Fruit fly (Drosophila melanogaster): ENCODE measurements around the gene CG18528.

Gene CG18528

dm6 chr3R:24333182-24333808 lies 26.6 kb downstream of the CG18528 start, which contains the start of the genes Rrp5 and Dis3 (continued):
- no peak for TF ChIP-seq pan (optimal IDR thresholded peaks at IDR 0.05)
- TF ChIP-seq pan (GFP tag; optimal IDR thresholded peaks at IDR 0.05 in 1 of 2, IDR thresholded peaks at IDR 0.05 in 1 of 2): peak in 1 of 2 experiments; percentile 18
- TF ChIP-seq al (GFP tag; IDR thresholded peaks at IDR 0.05): 0 out of 2 replicates have a peak, but pooled peaks have one; percentile 10
- TF ChIP-seq Xrp1 (GFP tag; IDR thresholded peaks at IDR 0.05): peak; percentile 28; the same call in 1 of the 2 replicates
- peak; percentile 36 for TF ChIP-seq Mad (GFP tag; optimal IDR thresholded peaks at IDR 0.05)
- no peak for TF ChIP-seq lbe (GFP tag; optimal IDR thresholded peaks at IDR 0.05)
- no peak for TF ChIP-seq Sox102F (GFP tag; optimal IDR thresholded peaks at IDR 0.05)
- no peak for TF ChIP-seq lola (GFP tag; optimal IDR thresholded peaks at IDR 0.05)
- no peak for TF ChIP-seq CG4404 (GFP tag; IDR thresholded peaks at IDR 0.05)
- no peak for TF ChIP-seq Nf-YB (GFP tag; optimal IDR thresholded peaks at IDR 0.05)
- TF ChIP-seq CG6272 (GFP tag; IDR thresholded peaks at IDR 0.05): peak; percentile 55
- TF ChIP-seq Spps (tag; optimal IDR thresholded peaks at IDR 0.05): no peak
- TF ChIP-seq CG16863 (GFP tag; optimal IDR thresholded peaks at IDR 0.05): no peak
- TF ChIP-seq Fer3 (tag; optimal IDR thresholded peaks at IDR 0.05): no peak
- no peak for TF ChIP-seq CG7928 (GFP tag; optimal IDR thresholded peaks at IDR 0.05)
- peak; percentile 61 for TF ChIP-seq BEAF-32 (GFP tag; optimal IDR thresholded peaks at IDR 0.05)
- TF ChIP-seq odd (GFP tag; optimal IDR thresholded peaks at IDR 0.05): no peak
- TF ChIP-seq chn (GFP tag; optimal IDR thresholded peaks at IDR 0.05): peak; percentile 13
- TF ChIP-seq dimm (GFP tag; IDR thresholded peaks at IDR 0.05): no peak
- no peak for TF ChIP-seq CG11093 (GFP tag; IDR thresholded peaks at IDR 0.05)
- TF ChIP-seq CG2120 (GFP tag; optimal IDR thresholded peaks at IDR 0.05): no peak
- no peak for TF ChIP-seq CG12104 (GFP tag; optimal IDR thresholded peaks at IDR 0.05)
- TF ChIP-seq Tbp (GFP tag; optimal IDR thresholded peaks at IDR 0.05): no peak
- peak; percentile 15 for TF ChIP-seq Hr3 (GFP tag; optimal IDR thresholded peaks at IDR 0.05)
- no peak; the same call in 2 of the 3 replicates for TF ChIP-seq z (GFP tag; IDR thresholded peaks at IDR 0.05)
- TF ChIP-seq CG6791 (GFP tag; IDR thresholded peaks at IDR 0.05; ENCODE audit: partially characterized antibody): peak; percentile 66; the same call in 2 of the 3 replicates
- no peak for TF ChIP-seq tgo (GFP tag; IDR thresholded peaks at IDR 0.05)
- TF ChIP-seq fd3F (GFP tag; optimal IDR thresholded peaks at IDR 0.05): no peak
- peak; percentile 78 for TF ChIP-seq row (GFP tag; IDR thresholded peaks at IDR 0.05)
- no peak for TF ChIP-seq CG12659 (GFP tag; optimal IDR thresholded peaks at IDR 0.05)
- no peak for TF ChIP-seq Lim3 (GFP tag; IDR thresholded peaks at IDR 0.05)
- TF ChIP-seq Trl (optimal IDR thresholded peaks at IDR 0.05): no peak
- TF ChIP-seq Trl (GFP tag; optimal IDR thresholded peaks at IDR 0.05): no peak
- peak; percentile 52 for TF ChIP-seq CG2116 (GFP tag; optimal IDR thresholded peaks at IDR 0.05)
- TF ChIP-seq bbx (GFP tag; IDR thresholded peaks at IDR 0.05; ENCODE audit: partially characterized antibody): peak; percentile 58; the same call in 1 of the 2 replicates
- no peak for TF ChIP-seq usp (GFP tag; optimal IDR thresholded peaks at IDR 0.05)
- TF ChIP-seq Eip74EF (GFP tag; optimal IDR thresholded peaks at IDR 0.05): no peak
- no peak for TF ChIP-seq CG1647 (GFP tag; optimal IDR thresholded peaks at IDR 0.05)
- peak; percentile 59; the same call in 1 of the 3 replicates for TF ChIP-seq Dbx (GFP tag; IDR thresholded peaks at IDR 0.05)
- no peak; the same call in 3 of the 4 replicates for TF ChIP-seq Gug (GFP tag; IDR thresholded peaks at IDR 0.05)
- no peak for TF ChIP-seq ash1 (GFP tag; optimal IDR thresholded peaks at IDR 0.05)
- peak; percentile 41 for TF ChIP-seq maf-S (GFP tag; optimal IDR thresholded peaks at IDR 0.05)
- TF ChIP-seq Vsx1 (GFP tag; optimal IDR thresholded peaks at IDR 0.05): no peak
- peak; percentile 86 for TF ChIP-seq MESR4 (GFP tag; optimal IDR thresholded peaks at IDR 0.05)
- no peak for TF ChIP-seq CG13894 (tag; optimal IDR thresholded peaks at IDR 0.05)
- no peak for TF ChIP-seq gce (GFP tag; IDR thresholded peaks at IDR 0.05)
- peak; percentile 82 for TF ChIP-seq trem (tag; optimal IDR thresholded peaks at IDR 0.05)
- TF ChIP-seq cwo (GFP tag; optimal IDR thresholded peaks at IDR 0.05): peak; percentile 87
- no peak for TF ChIP-seq CG8290 (GFP tag; optimal IDR thresholded peaks at IDR 0.05)
- no peak for TF ChIP-seq CG8290 (tag; optimal IDR thresholded peaks at IDR 0.05)
- TF ChIP-seq croc (GFP tag; conservative IDR thresholded peaks at IDR 0.05): no peak

Data from whole organism, embryonic.